Worm (Caenorhabditis elegans) whole organism, L2 larva: ENCODE measurements around the gene srv-26.

Experiments used
- C34F6.9 ChIP-seq: fragments of 150-350 bp; optimal IDR thresholded peaks from 2 replicates; lab custom pipeline; 2014; ENCODE audit warnings: missing biosample characterization, missing genetic modification characterization
- F13H6.1 ChIP-seq: sonication (generic microtip); optimal IDR thresholded peaks from 2 replicates; lab custom pipeline; 2016; ENCODE audit warnings: missing genetic modification characterization, missing compliant biosample characterization
- R02D3.7 ChIP-seq: fragments of 150-350 bp; optimal IDR thresholded peaks from 2 replicates; lab custom pipeline; 2014; ENCODE audit warnings: missing biosample characterization, missing genetic modification characterization
- Y55F3AM.14 ChIP-seq: fragments of 200-800 bp; sonication (Bioruptor generic); optimal IDR thresholded peaks from 2 replicates; lab custom pipeline; 2018; ENCODE audit warnings: mild to moderate bottlenecking, missing genetic modification characterization, missing compliant biosample characterization
- alr-1 ChIP-seq: fragments of 150-350 bp; optimal IDR thresholded peaks from 2 replicates; lab custom pipeline; 2014; ENCODE audit warnings: missing biosample characterization, missing genetic modification characterization
- aly-2 ChIP-seq: fragments of 150-350 bp; optimal IDR thresholded peaks from 2 replicates; lab custom pipeline; 2014; ENCODE audit warnings: missing biosample characterization, missing genetic modification characterization
- blmp-1 ChIP-seq: sonication (generic microtip); optimal IDR thresholded peaks from 2 replicates; lab custom pipeline; 2017; ENCODE audit warnings: missing genetic modification characterization, mild to moderate bottlenecking, missing compliant biosample characterization, antibody characterized with exemption, moderate library complexity; ENCODE audit not compliant: insufficient read depth
- ceh-16 ChIP-seq: fragments of 150-350 bp; optimal IDR thresholded peaks from 2 replicates; lab custom pipeline; 2014; ENCODE audit warnings: missing biosample characterization, missing genetic modification characterization
- ceh-82 ChIP-seq: fragments of 150-350 bp; optimal IDR thresholded peaks from 2 replicates; lab custom pipeline; 2014; ENCODE audit warnings: missing biosample characterization, missing genetic modification characterization
- crh-2 ChIP-seq: sonication (generic microtip); optimal IDR thresholded peaks from 2 replicates; lab custom pipeline; 2017; ENCODE audit warnings: missing biosample characterization, missing genetic modification characterization
- egl-27 ChIP-seq: sonication (generic microtip); optimal IDR thresholded peaks from 3 replicates; lab custom pipeline; 2017; ENCODE audit warnings: missing biosample characterization, missing genetic modification reagents, missing genetic modification characterization
- elt-1 ChIP-seq: fragments of 150-350 bp; optimal IDR thresholded peaks from 2 replicates; lab custom pipeline; 2014; ENCODE audit warnings: missing biosample characterization, missing genetic modification characterization
- elt-3 ChIP-seq: sonication (generic microtip); optimal IDR thresholded peaks from 2 replicates; lab custom pipeline; 2017; ENCODE audit warnings: missing biosample characterization, missing genetic modification characterization
- fos-1 ChIP-seq: fragments of 150-350 bp; optimal IDR thresholded peaks from 2 replicates; lab custom pipeline; 2014; ENCODE audit warnings: missing biosample characterization, missing genetic modification characterization
- gmeb-1 ChIP-seq: fragments of 150-350 bp; optimal IDR thresholded peaks from 2 replicates; lab custom pipeline; 2014; ENCODE audit warnings: missing biosample characterization, missing genetic modification characterization
- lin-11 ChIP-seq: fragments of 150-350 bp; sonication (generic microtip); optimal IDR thresholded peaks from 2 replicates; lab custom pipeline; 2014; ENCODE audit warnings: missing biosample characterization, missing genetic modification characterization, inconsistent platforms, mixed read lengths
- lin-13 ChIP-seq: fragments of 150-350 bp; optimal IDR thresholded peaks from 2 replicates; lab custom pipeline; 2014; ENCODE audit warnings: missing biosample characterization, missing genetic modification reagents, missing genetic modification characterization
- lin-39 ChIP-seq: fragments of 150-350 bp; optimal IDR thresholded peaks from 2 replicates; lab custom pipeline; 2014; ENCODE audit warnings: missing biosample characterization, missing genetic modification reagents, missing genetic modification characterization
- lsy-2 ChIP-seq, 2 experiments: fragments of 150-350 bp in 1 of 2; sonication (generic microtip) in 1 of 2; optimal IDR thresholded peaks; 2 replicates each; lab custom pipeline; 2014 to 2017; ENCODE audit warnings: missing biosample characterization in 2 of 2, missing genetic modification characterization in 2 of 2
- mab-5 ChIP-seq: fragments of 150-350 bp; optimal IDR thresholded peaks from 2 replicates; lab custom pipeline; 2014; ENCODE audit warnings: missing biosample characterization, missing genetic modification characterization
- mdl-1 ChIP-seq, 2 experiments: fragments of 150-350 bp in 1 of 2; sonication (generic microtip) in 1 of 2; optimal IDR thresholded peaks; 2 replicates each; lab custom pipeline; 2017; ENCODE audit warnings: missing biosample characterization in 2 of 2, missing genetic modification characterization in 2 of 2
- nhr-10 ChIP-seq: sonication (generic microtip); optimal IDR thresholded peaks from 2 replicates; lab custom pipeline; 2017; ENCODE audit warnings: missing biosample characterization, missing genetic modification characterization
- nhr-11 ChIP-seq: fragments of 150-350 bp; optimal IDR thresholded peaks from 2 replicates; lab custom pipeline; 2014; ENCODE audit warnings: missing biosample characterization, missing genetic modification characterization
- nhr-129 ChIP-seq: fragments of 150-350 bp; optimal IDR thresholded peaks from 2 replicates; lab custom pipeline; 2014; ENCODE audit warnings: missing biosample characterization, missing genetic modification characterization
- nhr-21 ChIP-seq: fragments of 150-350 bp; optimal IDR thresholded peaks from 2 replicates; lab custom pipeline; 2014; ENCODE audit warnings: missing biosample characterization, missing genetic modification characterization
- nhr-23 ChIP-seq: fragments of 150-350 bp; optimal IDR thresholded peaks from 2 replicates; lab custom pipeline; 2014; ENCODE audit warnings: missing biosample characterization, missing genetic modification reagents, missing genetic modification characterization
- nhr-237 ChIP-seq: fragments of 150-350 bp; optimal IDR thresholded peaks from 2 replicates; lab custom pipeline; 2014; ENCODE audit warnings: missing biosample characterization, missing genetic modification characterization
- nhr-6 ChIP-seq: fragments of 150-350 bp; optimal IDR thresholded peaks from 2 replicates; lab custom pipeline; 2014; ENCODE audit warnings: missing biosample characterization, missing genetic modification characterization
- nhr-77 ChIP-seq: fragments of 150-350 bp; optimal IDR thresholded peaks from 2 replicates; lab custom pipeline; 2014; ENCODE audit warnings: missing biosample characterization, missing genetic modification characterization
- peb-1 ChIP-seq: fragments of 150-350 bp; optimal IDR thresholded peaks from 2 replicates; lab custom pipeline; 2014; ENCODE audit warnings: missing biosample characterization, missing genetic modification characterization
- sma-3 ChIP-seq: sonication (generic microtip); optimal IDR thresholded peaks from 2 replicates; lab custom pipeline; 2016; ENCODE audit warnings: missing genetic modification reagents, missing genetic modification characterization, missing compliant biosample characterization
- sma-9 ChIP-seq, 2 experiments: fragments of 150-350 bp in 1 of 2; sonication (generic microtip) in 1 of 2; optimal IDR thresholded peaks; 2 replicates each; lab custom pipeline; 2014 to 2016; ENCODE audit warnings: missing genetic modification characterization in 2 of 2, mild to moderate bottlenecking in 1 of 2, missing biosample characterization in 1 of 2, missing compliant biosample characterization in 1 of 2, missing genetic modification reagents in 1 of 2, moderate library complexity in 1 of 2
- snpc-4 ChIP-seq: fragments of 150-350 bp; optimal IDR thresholded peaks from 2 replicates; lab custom pipeline; 2014; ENCODE audit warnings: missing biosample characterization, missing genetic modification characterization
- unc-39 ChIP-seq: fragments of 150-350 bp; optimal IDR thresholded peaks from 2 replicates; lab custom pipeline; 2014; ENCODE audit warnings: missing biosample characterization, missing genetic modification characterization
- unc-55 ChIP-seq: fragments of 150-350 bp; sonication (generic microtip); optimal IDR thresholded peaks from 3 replicates; lab custom pipeline; 2014; ENCODE audit warnings: missing biosample characterization, missing genetic modification reagents, missing genetic modification characterization
- unc-62 ChIP-seq: fragments of 150-350 bp; optimal IDR thresholded peaks from 2 replicates; lab custom pipeline; 2014; ENCODE audit warnings: missing biosample characterization, missing genetic modification reagents, missing genetic modification characterization
- zag-1 ChIP-seq: fragments of 150-350 bp; optimal IDR thresholded peaks from 2 replicates; lab custom pipeline; 2014; ENCODE audit warnings: missing biosample characterization, missing genetic modification characterization
- ztf-1 ChIP-seq: fragments of 200-800 bp; sonication (Bioruptor generic); conservative IDR thresholded peaks from 2 replicates; pipeline ENCODE4 v1.3.6; 2022; ENCODE audit warnings: missing genetic modification characterization, missing compliant biosample characterization
- ztf-4 ChIP-seq: fragments of 150-350 bp; optimal IDR thresholded peaks from 2 replicates; lab custom pipeline; 2014; ENCODE audit warnings: missing biosample characterization, missing genetic modification characterization

Gene srv-26

ce11 chrIV:6284277-6284676, 17.4 kb downstream of the srv-26 start, which contains the start of gene ops-1:
TSS of gene ops-1 (minus strand) at chrIV:6284377.
- TF ChIP-seq nhr-10 (tag; lab: Kevin White, UChicago), result no peak
- no peak for TF ChIP-seq nhr-77
- TF ChIP-seq ceh-16 (tag; lab: Kevin White, UChicago), result no peak
- TF ChIP-seq ztf-1 (GFP tag; lab: Robert Waterston, UW), result no peak
- TF ChIP-seq lin-11 (tag; lab: Kevin White, UChicago), result no peak
- TF ChIP-seq F13H6.1 (tag; lab: Kevin White, UChicago), result no peak
- no peak for TF ChIP-seq nhr-6 (tag; lab: Kevin White, UChicago)
- no peak for TF ChIP-seq elt-1 (tag; lab: Kevin White, UChicago)
- no peak for TF ChIP-seq unc-55 (GFP tag; lab: Kevin White, UChicago)
- no peak for TF ChIP-seq fos-1 (tag; lab: Kevin White, UChicago)
- TF ChIP-seq lsy-2 (tag; optimal IDR thresholded peaks at IDR 0.05; lab: Kevin White, UChicago), result no peak
- TF ChIP-seq nhr-21 (tag; lab: Kevin White, UChicago), result no peak
- no peak for TF ChIP-seq crh-2
- no peak for TF ChIP-seq snpc-4 (tag; lab: Kevin White, UChicago)
- TF ChIP-seq mab-5, result no peak
- no peak for TF ChIP-seq blmp-1 (tag; lab: Kevin White, UChicago)
- no peak for TF ChIP-seq sma-9 (GFP tag; optimal IDR thresholded peaks at IDR 0.05; lab: Kevin White, UChicago)
- TF ChIP-seq sma-9 (tag; optimal IDR thresholded peaks at IDR 0.05; lab: Kevin White, UChicago), result no peak

- TF ChIP-seq elt-3 (tag; lab: Kevin White, UChicago) (no peak), fos-1 (tag; lab: Kevin White, UChicago) (no peak), nhr-23 (no peak), R02D3.7 (tag; lab: Kevin White, UChicago) (no peak), zag-1 (no peak), aly-2 (tag; lab: Kevin White, UChicago) (no peak), nhr-77 (no peak), ceh-82 (tag; lab: Kevin White, UChicago) (no peak), nhr-11 (tag; lab: Kevin White, UChicago) (no peak), lin-11 (tag; lab: Kevin White, UChicago) (no peak), lin-13 (GFP tag; lab: Kevin White, UChicago) (no peak), lsy-2 (tag; optimal IDR thresholded peaks at IDR 0.05; lab: Kevin White, UChicago) (no peak), nhr-129 (tag; lab: Kevin White, UChicago) (no peak), mdl-1 (tag; optimal IDR thresholded peaks at IDR 0.05; lab: Kevin White, UChicago) (no peak), Y55F3AM.14 (no peak), alr-1 (no peak)
Observed at ce11 chrIV:6282143-6282542, 19.5 kb downstream of the srv-26 start, which contains the start of gene srv-32. TSS of gene srv-32 (minus strand) at chrIV:6282243.

- TF ChIP-seq nhr-237 (tag; lab: Kevin White, UChicago) (no peak), R02D3.7 (tag; lab: Kevin White, UChicago) (no peak), C34F6.9 (tag; lab: Kevin White, UChicago) (no peak), ceh-16 (tag; lab: Kevin White, UChicago) (no peak), peb-1 (tag; lab: Kevin White, UChicago) (no peak), ztf-4 (tag; lab: Kevin White, UChicago) (no peak), sma-3 (no peak), unc-39 (tag; lab: Kevin White, UChicago) (no peak), lsy-2 (tag; optimal IDR thresholded peaks at IDR 0.05; lab: Kevin White, UChicago) (no peak), lin-11 (tag; lab: Kevin White, UChicago) (no peak), mdl-1 (tag; optimal IDR thresholded peaks at IDR 0.05; lab: Kevin White, UChicago) (no peak), sma-9 (GFP tag; optimal IDR thresholded peaks at IDR 0.05; lab: Kevin White, UChicago) (no peak), sma-9 (tag; optimal IDR thresholded peaks at IDR 0.05; lab: Kevin White, UChicago) (no peak), mab-5 (no peak), alr-1 (no peak), F13H6.1 (tag; lab: Kevin White, UChicago) (no peak), ztf-1 (GFP tag; lab: Robert Waterston, UW) (no peak)
Observed at ce11 chrIV:6279392-6279791, 22.3 kb downstream of the srv-26 start, which contains the start of gene sams-5. TSS of gene sams-5 (minus strand) at chrIV:6279522.

DNA sequence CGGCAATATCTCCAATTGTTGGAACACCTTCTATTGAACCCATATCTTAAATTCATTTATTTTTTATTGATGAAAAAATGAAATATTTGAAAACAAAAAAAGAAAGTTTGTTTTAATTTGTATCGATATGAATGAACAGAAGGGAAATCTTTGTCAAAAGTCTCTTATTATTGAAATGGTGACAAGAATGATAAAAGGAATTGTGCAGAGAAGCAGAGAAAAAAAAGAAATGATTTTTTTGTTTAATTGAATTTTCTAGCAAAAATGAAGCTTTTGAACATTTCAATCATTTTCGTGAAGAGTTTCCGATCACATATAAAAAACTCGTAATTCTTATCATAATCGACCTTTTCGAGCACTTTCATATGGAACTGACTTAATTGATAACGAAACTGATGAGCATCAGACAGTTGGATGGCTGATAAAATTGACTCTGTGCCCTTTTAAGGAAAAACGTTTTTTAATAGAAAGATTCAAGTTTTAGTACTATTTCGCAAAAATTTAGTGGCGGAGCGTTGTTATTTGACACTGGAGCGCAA, 25.9 kb downstream of the srv-26 start, which contains the start of the genes aat-4 and T13A10.1:
Gene aat-4 (minus strand): TSS at position 51 of the 539 bp plus-strand sequence.
Gene T13A10.1 (plus strand): TSS at position 411 of the 539 bp plus-strand sequence.
- no peak for TF ChIP-seq C34F6.9 (tag; lab: Kevin White, UChicago)
- no peak for TF ChIP-seq lin-39 (tag; lab: Kevin White, UChicago)
- peak; percentile 24 for TF ChIP-seq gmeb-1
- TF ChIP-seq unc-62 (GFP tag; lab: Kevin White, UChicago), result no peak
- no peak for TF ChIP-seq elt-1 (tag; lab: Kevin White, UChicago)
- no peak for TF ChIP-seq nhr-11 (tag; lab: Kevin White, UChicago)
- peak; percentile 94 for TF ChIP-seq fos-1 (tag; lab: Kevin White, UChicago)
- TF ChIP-seq egl-27 (tag; lab: Kevin White, UChicago), result no peak
- no peak for TF ChIP-seq elt-3 (tag; lab: Kevin White, UChicago)
- TF ChIP-seq, all 48 proteins: peak for 2
